Fruit fly (Drosophila melanogaster): ENCODE results near the gene Cpr67B.

Cpr67B gene

dm6 chr3L:9398028-9398427, 6.6 kb upstream of the Cpr67B start:
- TF ChIP-seq Pif1B (GFP tag; optimal IDR thresholded peaks at IDR 0.05) (no peak), CG10348 (GFP tag; IDR thresholded peaks at IDR 0.05) (no peak), CG15710 (tag; optimal IDR thresholded peaks at IDR 0.05) (no peak), CG14655 (GFP tag; optimal IDR thresholded peaks at IDR 0.05) (no peak), Snoo (tag; optimal IDR thresholded peaks at IDR 0.05) (no peak), gl (tag; optimal IDR thresholded peaks at IDR 0.05) (no peak), CG8159 (tag; optimal IDR thresholded peaks at IDR 0.05) (no peak), CG9948 (tag; optimal IDR thresholded peaks at IDR 0.05) (no peak), Ets98B (GFP tag; IDR thresholded peaks at IDR 0.05) (no peak), Pif1A (GFP tag; optimal IDR thresholded peaks at IDR 0.05) (no peak)

- TF ChIP-seq CG13204 (GFP tag; optimal IDR thresholded peaks at IDR 0.05) (no peak), CG34367 (tag; optimal IDR thresholded peaks at IDR 0.05) (no peak), rn (GFP tag; IDR thresholded peaks at IDR 0.05) (no peak), Ets98B (GFP tag; IDR thresholded peaks at IDR 0.05) (0 out of 2 replicates have a peak, but pooled peaks have one; percentile 46), CG17806 (tag; optimal IDR thresholded peaks at IDR 0.05) (peak; percentile 1), CG15710 (tag; optimal IDR thresholded peaks at IDR 0.05) (peak; percentile 9), CG9948 (tag; optimal IDR thresholded peaks at IDR 0.05) (peak; percentile 17), Snoo (tag; optimal IDR thresholded peaks at IDR 0.05) (peak; percentile 29), CG4496 (GFP tag; IDR thresholded peaks at IDR 0.05) (peak; percentile 50; the same call in 1 of the 3 replicates), EcR (GFP tag; optimal IDR thresholded peaks at IDR 0.05) (peak; percentile 86), Pif1A (GFP tag; optimal IDR thresholded peaks at IDR 0.05) (no peak), CG32121 (GFP tag; IDR thresholded peaks at IDR 0.05) (peak; percentile 35; the same call in 1 of the 2 replicates), D1 (tag; optimal IDR thresholded peaks at IDR 0.05) (peak; percentile 3), fd96Ca (GFP tag; IDR thresholded peaks at IDR 0.05) (no peak; the same call in 2 of the 3 replicates), CG12605 (GFP tag; IDR thresholded peaks at IDR 0.05) (0 out of 2 replicates have a peak, but pooled peaks have one; percentile 46), CG8159 (tag; optimal IDR thresholded peaks at IDR 0.05) (peak; percentile 20)
Observed at dm6 chr3L:9398435-9398981, 6.1 kb upstream of the Cpr67B start.

- TF ChIP-seq CG15710 (tag; optimal IDR thresholded peaks at IDR 0.05) (no peak), fd96Ca (GFP tag; IDR thresholded peaks at IDR 0.05) (no peak), CG34367 (tag; optimal IDR thresholded peaks at IDR 0.05) (peak; percentile 13), Pif1B (GFP tag; optimal IDR thresholded peaks at IDR 0.05) (no peak), CG14655 (GFP tag; optimal IDR thresholded peaks at IDR 0.05) (no peak), CG8159 (tag; optimal IDR thresholded peaks at IDR 0.05) (peak; percentile 68), CG13204 (GFP tag; optimal IDR thresholded peaks at IDR 0.05) (no peak), CG17806 (tag; optimal IDR thresholded peaks at IDR 0.05) (no peak), Ets98B (GFP tag; IDR thresholded peaks at IDR 0.05) (no peak), CG32121 (GFP tag; IDR thresholded peaks at IDR 0.05) (no peak), CG9948 (tag; optimal IDR thresholded peaks at IDR 0.05) (no peak), CG10348 (GFP tag; IDR thresholded peaks at IDR 0.05) (no peak), CG12605 (GFP tag; IDR thresholded peaks at IDR 0.05) (no peak), D1 (tag; optimal IDR thresholded peaks at IDR 0.05) (no peak), EcR (GFP tag; optimal IDR thresholded peaks at IDR 0.05) (peak; percentile 48), Snoo (tag; optimal IDR thresholded peaks at IDR 0.05) (no peak), gl (tag; optimal IDR thresholded peaks at IDR 0.05) (no peak), Pif1A (GFP tag; optimal IDR thresholded peaks at IDR 0.05) (peak; percentile 28)
Observed at dm6 chr3L:9399013-9399750, 5.4 kb upstream of the Cpr67B start, which contains the start of gene CG4080. Gene CG4080 (minus strand): TSS chr3L:9399227.

dm6 chr3L:9399855-9400254, 4.7 kb upstream of the Cpr67B start:
- no peak for TF ChIP-seq Pif1A (GFP tag; optimal IDR thresholded peaks at IDR 0.05)
- no peak for TF ChIP-seq Pif1B (GFP tag; optimal IDR thresholded peaks at IDR 0.05)
- TF ChIP-seq CG12605 (GFP tag; IDR thresholded peaks at IDR 0.05), result no peak
- TF ChIP-seq EcR (GFP tag; optimal IDR thresholded peaks at IDR 0.05), result peak; percentile 63
- no peak for TF ChIP-seq D1 (tag; optimal IDR thresholded peaks at IDR 0.05)
- no peak for TF ChIP-seq CG34367 (tag; optimal IDR thresholded peaks at IDR 0.05)
- no peak for TF ChIP-seq Ets98B (GFP tag; IDR thresholded peaks at IDR 0.05)
- no peak for TF ChIP-seq CG8301 (tag; optimal IDR thresholded peaks at IDR 0.05)

dm6 chr3L:9400697-9401353, 3.8 kb upstream of the Cpr67B start:
- TF ChIP-seq D1 (tag; optimal IDR thresholded peaks at IDR 0.05) (no peak), Ets98B (GFP tag; IDR thresholded peaks at IDR 0.05) (no peak; the same call in 1 of the 2 replicates), CG4496 (GFP tag; IDR thresholded peaks at IDR 0.05) (peak; percentile 8; the same call in 1 of the 3 replicates), CG13204 (GFP tag; optimal IDR thresholded peaks at IDR 0.05) (no peak)

All from whole organism, pupa.